Worm (Caenorhabditis elegans) whole organism, late embryonic: ENCODE data around the gene set-8.

ENCODE experiments used
- Y22D7AL.16 ChIP-seq: sonication (generic microtip); optimal IDR thresholded peaks from 2 replicates; lab custom pipeline; 2016; ENCODE audit warnings: missing genetic modification characterization, missing compliant biosample characterization
- ceh-19 ChIP-seq: fragments of 200-800 bp; sonication (Bioruptor generic); optimal IDR thresholded peaks from 2 replicates; lab custom pipeline; 2018; ENCODE audit warnings: mild to moderate bottlenecking, missing genetic modification characterization, missing compliant biosample characterization
- ceh-30 ChIP-seq: fragments of 150-350 bp; optimal IDR thresholded peaks from 2 replicates; lab custom pipeline; 2014; ENCODE audit warnings: missing biosample characterization, missing genetic modification characterization
- elt-2 ChIP-seq: sonication (generic microtip); optimal IDR thresholded peaks from 2 replicates; lab custom pipeline; 2016; ENCODE audit warnings: missing genetic modification reagents, missing genetic modification characterization, missing compliant biosample characterization
- nhr-11 ChIP-seq: fragments of 150-350 bp; optimal IDR thresholded peaks from 2 replicates; lab custom pipeline; 2014; ENCODE audit warnings: missing biosample characterization, missing genetic modification characterization
- zip-5 ChIP-seq: sonication (generic microtip); optimal IDR thresholded peaks from 2 replicates; lab custom pipeline; 2016; ENCODE audit warnings: missing genetic modification characterization, missing compliant biosample characterization

DNA sequence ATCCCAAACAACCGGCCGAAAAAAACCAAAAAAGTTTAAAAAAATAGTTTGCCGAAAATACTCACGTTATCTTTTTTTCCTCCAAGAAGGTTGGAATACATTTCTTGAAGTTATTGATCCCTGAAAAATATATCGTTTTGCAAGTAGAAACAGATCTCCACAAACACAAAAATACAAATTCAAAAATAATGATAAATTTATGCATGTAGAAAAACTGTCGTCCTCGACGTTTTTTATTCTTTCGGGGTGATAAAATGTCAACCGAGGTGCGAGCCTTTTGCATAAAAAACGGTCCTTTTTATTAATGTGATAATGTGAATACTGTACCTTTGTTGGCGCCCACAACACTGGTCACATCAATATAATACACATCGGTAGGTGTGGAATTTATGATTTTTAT, 17.3 kb downstream of the set-8 start, which contains the start of gene F02D10.2:
- TF ChIP-seq zip-5 (tag; lab: Kevin White, UChicago) = no peak
- no peak for TF ChIP-seq elt-2 (tag; lab: Kevin White, UChicago)
- TF ChIP-seq ceh-19 (GFP tag; lab: Kevin White, UChicago) = no peak
- no peak for TF ChIP-seq ceh-30 (tag; lab: Kevin White, UChicago)
- TF ChIP-seq Y22D7AL.16 (tag; lab: Kevin White, UChicago) = no peak
- no peak for TF ChIP-seq nhr-11 (tag; lab: Kevin White, UChicago)
